Fruit fly (Drosophila melanogaster): ENCODE data around the gene CG33648.
A peak's percentile ranks its signal among the peaks of the same experiment; 100 is the strongest.

Gene CG33648

dm6 chr2L:14519251-14519650 is 4.9 kb upstream of the CG33648 start (continued):
- TF ChIP-seq CG13424 (tag; optimal IDR thresholded peaks at IDR 0.05): peak; percentile 58
- TF ChIP-seq CG11504 (tag; optimal IDR thresholded peaks at IDR 0.05): peak; percentile 74
- peak; percentile 64 for TF ChIP-seq Hr3 (GFP tag; optimal IDR thresholded peaks at IDR 0.05)
- TF ChIP-seq CG17568 (GFP tag; optimal IDR thresholded peaks at IDR 0.05): no peak
- peak; percentile 47 for TF ChIP-seq chn (GFP tag; optimal IDR thresholded peaks at IDR 0.05)
- 0 out of 2 replicates have a peak, but pooled peaks have one; percentile 9 for TF ChIP-seq dati (GFP tag; IDR thresholded peaks at IDR 0.05)
- no peak for TF ChIP-seq salm (tag; optimal IDR thresholded peaks at IDR 0.05)
- peak; percentile 91 for TF ChIP-seq D19B (GFP tag; optimal IDR thresholded peaks at IDR 0.05)
- TF ChIP-seq Ets97D (GFP tag; optimal IDR thresholded peaks at IDR 0.05): no peak
- TF ChIP-seq unpg (GFP tag; optimal IDR thresholded peaks at IDR 0.05): peak; percentile 73
- peak; percentile 19; the same call in 1 of the 2 replicates for TF ChIP-seq Ada2b (GFP tag; IDR thresholded peaks at IDR 0.05)
- TF ChIP-seq ATbp (GFP tag; optimal IDR thresholded peaks at IDR 0.05): peak; percentile 39
- TF ChIP-seq CG1529 (GFP tag; optimal IDR thresholded peaks at IDR 0.05): peak; percentile 8
- TF ChIP-seq bcd (GFP tag; optimal IDR thresholded peaks at IDR 0.05): peak; percentile 33
- peak; percentile 22 for TF ChIP-seq tio (GFP tag; optimal IDR thresholded peaks at IDR 0.05)
- peak; percentile 29 for TF ChIP-seq CG17359 (tag; optimal IDR thresholded peaks at IDR 0.05)

- TF ChIP-seq ara (GFP tag; IDR thresholded peaks at IDR 0.05): 0 out of 2 replicates have a peak, but pooled peaks have one; percentile 33
- peak; percentile 47 for TF ChIP-seq crol (GFP tag; IDR thresholded peaks at IDR 0.05)
- TF ChIP-seq ERR (GFP tag; optimal IDR thresholded peaks at IDR 0.05): no peak
- TF ChIP-seq CG13287 (GFP tag; IDR thresholded peaks at IDR 0.05; ENCODE audit: partially characterized antibody): no peak
- peak; percentile 94 for TF ChIP-seq CG9437 (GFP tag; optimal IDR thresholded peaks at IDR 0.05)
- TF ChIP-seq z (GFP tag; IDR thresholded peaks at IDR 0.05): 0 out of 3 replicates have a peak, but pooled peaks have one; percentile 27
- no peak for TF ChIP-seq CG10274 (GFP tag; optimal IDR thresholded peaks at IDR 0.05)
- TF ChIP-seq CG2199 (GFP tag; IDR thresholded peaks at IDR 0.05): peak; percentile 59; the same call in 1 of the 3 replicates
Measured at dm6 chr2L:14520504-14520903, 3.6 kb upstream of the CG33648 start.

dm6 chr2L:14521472-14521871 is 2.6 kb upstream of the CG33648 start:
- TF ChIP-seq CG1603 (tag; optimal IDR thresholded peaks at IDR 0.05): peak; percentile 53
- no peak for TF ChIP-seq CG17568 (GFP tag; optimal IDR thresholded peaks at IDR 0.05)
- peak; percentile 23 for TF ChIP-seq Xbp1 (GFP tag; optimal IDR thresholded peaks at IDR 0.05)
- TF ChIP-seq Ets65A (GFP tag): peak; percentile 84
- peak; percentile 27 for TF ChIP-seq nmo (GFP tag; optimal IDR thresholded peaks at IDR 0.05)
- peak; percentile 4 for TF ChIP-seq dmrt99B (tag; optimal IDR thresholded peaks at IDR 0.05)
- no peak for TF ChIP-seq Meics (GFP tag; optimal IDR thresholded peaks at IDR 0.05)
- peak; percentile 19; the same call in 1 of the 2 replicates for TF ChIP-seq CG5953 (GFP tag; IDR thresholded peaks at IDR 0.05)
- peak; percentile 9 for TF ChIP-seq CG9727 (GFP tag; optimal IDR thresholded peaks at IDR 0.05)
- peak; percentile 45 for TF ChIP-seq Drgx (GFP tag; IDR thresholded peaks at IDR 0.05)
- no peak for TF ChIP-seq fd3F (GFP tag; optimal IDR thresholded peaks at IDR 0.05)
- TF ChIP-seq sens (GFP tag): peak; percentile 85
- 0 out of 4 replicates have a peak, but pooled peaks have one; percentile 7 for TF ChIP-seq chinmo (GFP tag; IDR thresholded peaks at IDR 0.05; ENCODE audit: partially characterized antibody)
- TF ChIP-seq CG7839 (tag; optimal IDR thresholded peaks at IDR 0.05): peak; percentile 19
- peak; percentile 10; the same call in 1 of the 2 replicates for TF ChIP-seq Xrp1 (GFP tag; IDR thresholded peaks at IDR 0.05)
- peak in 1 of 2 experiments; percentile 36 for TF ChIP-seq bsh (GFP tag; optimal IDR thresholded peaks at IDR 0.05)
- TF ChIP-seq gem (tag; optimal IDR thresholded peaks at IDR 0.05): peak; percentile 20
- peak; percentile 17 for TF ChIP-seq CG4820 (GFP tag; optimal IDR thresholded peaks at IDR 0.05)
- TF ChIP-seq CG2712 (tag; optimal IDR thresholded peaks at IDR 0.05): peak; percentile 7
- TF ChIP-seq gsb-n (tag; optimal IDR thresholded peaks at IDR 0.05): peak; percentile 33
- TF ChIP-seq phol (tag; optimal IDR thresholded peaks at IDR 0.05): peak; percentile 6
- TF ChIP-seq disco-r (GFP tag; optimal IDR thresholded peaks at IDR 0.05): no peak
- TF ChIP-seq unpg (GFP tag; optimal IDR thresholded peaks at IDR 0.05): peak; percentile 1
- no peak for TF ChIP-seq Fer2 (tag; optimal IDR thresholded peaks at IDR 0.05)
- TF ChIP-seq Abd-B (GFP tag; optimal IDR thresholded peaks at IDR 0.05): peak; percentile 17
- no peak for TF ChIP-seq zen (tag; optimal IDR thresholded peaks at IDR 0.05)

All from whole organism, embryonic.